Fruit fly (Drosophila melanogaster) Kc167 (cell line): ENCODE measurements around the gene CG31464.

ENCODE experiments used
- Myc ChIP-seq: fragments of >200 bp; optimal IDR thresholded peaks from 2 replicates; lab custom pipeline; 2017; ENCODE audit warnings: missing external identifiers
- Sin3A ChIP-seq: fragments of >200 bp; optimal IDR thresholded peaks from 2 replicates; lab custom pipeline; 2018; ENCODE audit warnings: missing external identifiers
- h ChIP-seq: fragments of >200 bp; optimal IDR thresholded peaks from 3 replicates; lab custom pipeline; 2018; ENCODE audit warnings: missing external identifiers
- insv ChIP-seq: fragments of >200 bp; optimal IDR thresholded peaks from 3 replicates; lab custom pipeline; 2018; ENCODE audit warnings: missing external identifiers
- psq ChIP-seq: fragments of >200 bp; optimal IDR thresholded peaks from 2 replicates; lab custom pipeline; 2017; ENCODE audit warnings: missing external identifiers
- ttk ChIP-seq: sonication (Bioruptor generic); optimal IDR thresholded peaks from 2 replicates; lab custom pipeline; 2017; ENCODE audit warnings: missing external identifiers

Gene CG31464

dm6 chr3R:8290940-8291339, at the start of gene CG31464:
CG31464 (plus strand) TSS chr3R:8291240.
- TF ChIP-seq psq (lab: Kevin White, UChicago) (no peak), insv (lab: Kevin White, UChicago) (no peak), h (lab: Kevin White, UChicago) (no peak), Myc (lab: Kevin White, UChicago) (no peak), ttk (lab: Kevin White, UChicago) (no peak), Sin3A (no peak)

dm6 chr3R:8243720-8244119, 47.3 kb upstream of the CG31464 start, which contains the start of the genes CG9636, CG18749 and CG33722:
CG9636 (minus strand) TSS chr3R:8243792.
CG18749 (plus strand) TSS chr3R:8244055.
CG33722 (plus strand) TSS chr3R:8244055.
- TF ChIP-seq insv (lab: Kevin White, UChicago) (no peak), psq (lab: Kevin White, UChicago) (no peak)

- TF ChIP-seq Myc (lab: Kevin White, UChicago), result no peak
- TF ChIP-seq h (lab: Kevin White, UChicago), result no peak
- no peak for TF ChIP-seq ttk (lab: Kevin White, UChicago)
- TF ChIP-seq insv (lab: Kevin White, UChicago), result no peak
- TF ChIP-seq psq (lab: Kevin White, UChicago), result no peak
- TF ChIP-seq Sin3A, result no peak
These were observed 42.9 kb upstream of the CG31464 start, which contains the start of gene CG15864 for dm6 chr3R:8248138-8248537. CG15864 (plus strand) TSS chr3R:8248438.

- no peak for TF ChIP-seq psq (lab: Kevin White, UChicago)
- no peak for TF ChIP-seq h (lab: Kevin White, UChicago)
- TF ChIP-seq insv (lab: Kevin White, UChicago), result no peak
- TF ChIP-seq ttk (lab: Kevin White, UChicago), result no peak
- TF ChIP-seq Sin3A, result no peak
- no peak for TF ChIP-seq Myc (lab: Kevin White, UChicago)
These were observed 40.8 kb upstream of the CG31464 start, which contains the start of gene mtg for dm6 chr3R:8250166-8250733. mtg (plus strand) TSS chr3R:8250497.

dm6 chr3R:8251532-8251931, 39.5 kb upstream of the CG31464 start:
- no peak for TF ChIP-seq Sin3A
- no peak for TF ChIP-seq ttk (lab: Kevin White, UChicago)
- no peak for TF ChIP-seq psq (lab: Kevin White, UChicago)
- TF ChIP-seq h (lab: Kevin White, UChicago), result no peak
- TF ChIP-seq Myc (lab: Kevin White, UChicago), result no peak
- no peak for TF ChIP-seq insv (lab: Kevin White, UChicago)

- TF ChIP-seq Myc (lab: Kevin White, UChicago) (no peak), psq (lab: Kevin White, UChicago) (no peak), ttk (lab: Kevin White, UChicago) (no peak), Sin3A (no peak), insv (lab: Kevin White, UChicago) (no peak), h (lab: Kevin White, UChicago) (no peak)
These were observed 36.7 kb upstream of the CG31464 start for dm6 chr3R:8254347-8254746.

- TF ChIP-seq Sin3A (no peak), Myc (lab: Kevin White, UChicago) (no peak), insv (lab: Kevin White, UChicago) (no peak), h (lab: Kevin White, UChicago) (no peak), ttk (lab: Kevin White, UChicago) (no peak), psq (lab: Kevin White, UChicago) (no peak)
These were observed 35.0 kb upstream of the CG31464 start for dm6 chr3R:8256040-8256439.

dm6 chr3R:8261634-8262033, 29.4 kb upstream of the CG31464 start:
- no peak for TF ChIP-seq ttk (lab: Kevin White, UChicago)
- TF ChIP-seq psq (lab: Kevin White, UChicago), result no peak
- TF ChIP-seq insv (lab: Kevin White, UChicago), result no peak

dm6 chr3R:8264302-8265080, 26.5 kb upstream of the CG31464 start, which contains the start of the genes RPA1 and Mcm2:
RPA1 (minus strand) TSS chr3R:8264451.
Mcm2 (plus strand) TSS chr3R:8264970.
- no peak for TF ChIP-seq ttk (lab: Kevin White, UChicago)
- no peak for TF ChIP-seq insv (lab: Kevin White, UChicago)
- no peak for TF ChIP-seq Myc (lab: Kevin White, UChicago)
- TF ChIP-seq Sin3A, result no peak
- TF ChIP-seq psq (lab: Kevin White, UChicago), result no peak

- TF ChIP-seq Sin3A, result no peak
- TF ChIP-seq ttk (lab: Kevin White, UChicago), result no peak
- no peak for TF ChIP-seq h (lab: Kevin White, UChicago)
- TF ChIP-seq psq (lab: Kevin White, UChicago), result no peak
- no peak for TF ChIP-seq insv (lab: Kevin White, UChicago)
- TF ChIP-seq Myc (lab: Kevin White, UChicago), result no peak
These were observed 21.3 kb upstream of the CG31464 start, which contains the start of gene CG9630 for dm6 chr3R:8269740-8270139. CG9630 (minus strand) TSS chr3R:8269896.

dm6 chr3R:8272573-8273165, 18.4 kb upstream of the CG31464 start:
- TF ChIP-seq Sin3A (no peak), ttk (lab: Kevin White, UChicago) (no peak), h (lab: Kevin White, UChicago) (no peak), psq (lab: Kevin White, UChicago) (no peak), insv (lab: Kevin White, UChicago) (no peak), Myc (lab: Kevin White, UChicago) (no peak)
